Fruit fly (Drosophila melanogaster): ENCODE data around the gene CG7886.

CG7886 gene

DNA sequence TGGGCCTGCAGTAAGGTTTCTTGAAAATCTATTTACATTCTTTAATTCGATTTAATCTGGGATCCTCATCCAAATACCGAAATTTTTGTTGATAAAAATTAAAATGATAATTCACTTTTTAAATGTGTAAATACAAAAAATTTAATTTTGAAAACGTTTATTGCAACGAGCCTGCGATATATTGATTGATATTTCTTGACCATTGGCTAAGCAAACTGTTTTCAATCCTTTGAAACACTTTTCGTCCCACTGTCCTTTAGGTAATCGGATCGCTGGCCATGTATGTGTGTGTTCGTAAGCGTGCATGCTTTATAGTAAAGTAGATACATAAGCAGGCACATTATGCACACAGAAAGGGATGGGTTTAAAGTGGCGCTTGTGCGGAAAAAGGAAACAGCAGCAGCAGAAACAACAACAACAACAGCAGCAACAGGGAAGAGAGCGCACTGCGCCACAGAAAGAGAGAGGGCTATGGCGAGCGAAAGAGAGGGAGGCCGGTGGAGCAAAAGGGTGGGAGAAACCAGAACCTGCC is 18.2 kb downstream of the CG7886 start (continued):
- TF ChIP-seq schlank (tag; optimal IDR thresholded peaks at IDR 0.05) (no peak), sqz (GFP tag; optimal IDR thresholded peaks at IDR 0.05) (no peak), slbo (GFP tag; IDR thresholded peaks at IDR 0.05) (no peak), D19A (tag; optimal IDR thresholded peaks at IDR 0.05) (peak; percentile 5), Bteb2 (GFP tag; optimal IDR thresholded peaks at IDR 0.05) (no peak), CG17829 (tag; optimal IDR thresholded peaks at IDR 0.05) (peak; percentile 73), Sox102F (GFP tag; optimal IDR thresholded peaks at IDR 0.05) (peak; percentile 64), zf30C (GFP tag; optimal IDR thresholded peaks at IDR 0.05) (no peak), CG8924 (tag; optimal IDR thresholded peaks at IDR 0.05) (peak; percentile 38), fru (optimal IDR thresholded peaks at IDR 0.05) (no peak), CG17385 (GFP tag; optimal IDR thresholded peaks at IDR 0.05) (peak; percentile 25), usp (GFP tag; optimal IDR thresholded peaks at IDR 0.05) (no peak), da (GFP tag; optimal IDR thresholded peaks at IDR 0.05) (no peak), CG11504 (tag; optimal IDR thresholded peaks at IDR 0.05) (no peak), CG9797 (GFP tag; optimal IDR thresholded peaks at IDR 0.05) (no peak), Hr51 (GFP tag; optimal IDR thresholded peaks at IDR 0.05) (peak in 1 of 2 experiments; percentile 12), CG11085 (GFP tag; IDR thresholded peaks at IDR 0.05) (no peak), CG11093 (GFP tag; IDR thresholded peaks at IDR 0.05) (no peak), Dad (GFP tag; optimal IDR thresholded peaks at IDR 0.05) (no peak), Taf1 (GFP tag; IDR thresholded peaks at IDR 0.05) (no peak), CG17328 (GFP tag; IDR thresholded peaks at IDR 0.05) (no peak), CG18476 (GFP tag; optimal IDR thresholded peaks at IDR 0.05) (no peak), CG13624 (GFP tag; optimal IDR thresholded peaks at IDR 0.05) (no peak), dysf (GFP tag; IDR thresholded peaks at IDR 0.05) (no peak; the same call in 2 of the 3 replicates), lilli (GFP tag; optimal IDR thresholded peaks at IDR 0.05) (peak; percentile 51), CG4360 (GFP tag; IDR thresholded peaks at IDR 0.05) (peak; percentile 99), CG4854 (GFP tag; optimal IDR thresholded peaks at IDR 0.05) (peak; percentile 5), knrl (GFP tag; IDR thresholded peaks at IDR 0.05; ENCODE audit: partially characterized antibody) (no peak), CG8478 (optimal IDR thresholded peaks at IDR 0.05) (no peak), vnd (GFP tag; IDR thresholded peaks at IDR 0.05; ENCODE audit: partially characterized antibody) (no peak), CG13287 (GFP tag; IDR thresholded peaks at IDR 0.05; ENCODE audit: partially characterized antibody) (no peak), nerfin-2 (GFP tag; IDR thresholded peaks at IDR 0.05; ENCODE audit: partially characterized antibody) (no peak), MTF-1 (GFP tag; optimal IDR thresholded peaks at IDR 0.05; ENCODE audit: borderline replicate concordance) (no peak), CG18619 (GFP tag; optimal IDR thresholded peaks at IDR 0.05) (peak; percentile 15), Dref (GFP tag; IDR thresholded peaks at IDR 0.05) (no peak), Ada2b (GFP tag; IDR thresholded peaks at IDR 0.05) (no peak), Sox100B (GFP tag; optimal IDR thresholded peaks at IDR 0.05) (peak; percentile 13), H15 (GFP tag; IDR thresholded peaks at IDR 0.05) (no peak), CG18599 (GFP tag; optimal IDR thresholded peaks at IDR 0.05) (no peak), Opbp (GFP tag; IDR thresholded peaks at IDR 0.05; ENCODE audit: partially characterized antibody) (no peak), Myb (GFP tag; optimal IDR thresholded peaks at IDR 0.05) (no peak), otp (GFP tag; IDR thresholded peaks at IDR 0.05) (no peak), ase (GFP tag; IDR thresholded peaks at IDR 0.05) (peak; percentile 36; the same call in 1 of the 3 replicates), ash1 (GFP tag; optimal IDR thresholded peaks at IDR 0.05) (no peak), pros (GFP tag; optimal IDR thresholded peaks at IDR 0.05) (no peak), Ets97D (GFP tag; optimal IDR thresholded peaks at IDR 0.05) (no peak), zen2 (GFP tag; IDR thresholded peaks at IDR 0.05; ENCODE audit: partially characterized antibody) (no peak), pan (optimal IDR thresholded peaks at IDR 0.05) (no peak), pan (GFP tag; optimal IDR thresholded peaks at IDR 0.05 in 1 of 2, IDR thresholded peaks at IDR 0.05 in 1 of 2) (no peak), CG16779 (GFP tag; IDR thresholded peaks at IDR 0.05) (no peak), pb (GFP tag; optimal IDR thresholded peaks at IDR 0.05) (no peak), nau (GFP tag; optimal IDR thresholded peaks at IDR 0.05) (no peak)

Data from whole organism, embryonic.